Worm (Caenorhabditis elegans) whole organism, L2 larva: ENCODE measurements around the gene F10E9.7.

Experiments
- C34F6.9 ChIP-seq: fragments of 150-350 bp; optimal IDR thresholded peaks from 2 replicates; lab custom pipeline; 2014; ENCODE audit warnings: missing biosample characterization, missing genetic modification characterization
- F13H6.1 ChIP-seq: sonication (generic microtip); optimal IDR thresholded peaks from 2 replicates; lab custom pipeline; 2016; ENCODE audit warnings: missing genetic modification characterization, missing compliant biosample characterization
- R02D3.7 ChIP-seq: fragments of 150-350 bp; optimal IDR thresholded peaks from 2 replicates; lab custom pipeline; 2014; ENCODE audit warnings: missing biosample characterization, missing genetic modification characterization
- Y55F3AM.14 ChIP-seq: fragments of 200-800 bp; sonication (Bioruptor generic); optimal IDR thresholded peaks from 2 replicates; lab custom pipeline; 2018; ENCODE audit warnings: mild to moderate bottlenecking, missing genetic modification characterization, missing compliant biosample characterization
- ZK546.5 ChIP-seq: sonication (generic microtip); optimal IDR thresholded peaks from 2 replicates; lab custom pipeline; 2017; ENCODE audit warnings: missing biosample characterization, missing genetic modification characterization
- alr-1 ChIP-seq: fragments of 150-350 bp; optimal IDR thresholded peaks from 2 replicates; lab custom pipeline; 2014; ENCODE audit warnings: missing biosample characterization, missing genetic modification characterization
- aly-2 ChIP-seq: fragments of 150-350 bp; optimal IDR thresholded peaks from 2 replicates; lab custom pipeline; 2014; ENCODE audit warnings: missing biosample characterization, missing genetic modification characterization
- ama-1 ChIP-seq: fragments of 150-350 bp; optimal IDR thresholded peaks from 2 replicates; lab custom pipeline; 2018; ENCODE audit warnings: inconsistent platforms
- blmp-1 ChIP-seq: sonication (generic microtip); optimal IDR thresholded peaks from 2 replicates; lab custom pipeline; 2017; ENCODE audit warnings: missing genetic modification characterization, mild to moderate bottlenecking, missing compliant biosample characterization, antibody characterized with exemption, moderate library complexity; ENCODE audit not compliant: insufficient read depth
- ceh-16 ChIP-seq: fragments of 150-350 bp; optimal IDR thresholded peaks from 2 replicates; lab custom pipeline; 2014; ENCODE audit warnings: missing biosample characterization, missing genetic modification characterization
- ceh-82 ChIP-seq: fragments of 150-350 bp; optimal IDR thresholded peaks from 2 replicates; lab custom pipeline; 2014; ENCODE audit warnings: missing biosample characterization, missing genetic modification characterization
- crh-2 ChIP-seq: sonication (generic microtip); optimal IDR thresholded peaks from 2 replicates; lab custom pipeline; 2017; ENCODE audit warnings: missing biosample characterization, missing genetic modification characterization
- dmd-4 ChIP-seq: sonication (generic microtip); optimal IDR thresholded peaks from 2 replicates; lab custom pipeline; 2017; ENCODE audit warnings: missing biosample characterization, missing genetic modification characterization
- egl-27 ChIP-seq: sonication (generic microtip); optimal IDR thresholded peaks from 3 replicates; lab custom pipeline; 2017; ENCODE audit warnings: missing biosample characterization, missing genetic modification reagents, missing genetic modification characterization
- elt-1 ChIP-seq: fragments of 150-350 bp; optimal IDR thresholded peaks from 2 replicates; lab custom pipeline; 2014; ENCODE audit warnings: missing biosample characterization, missing genetic modification characterization
- elt-3 ChIP-seq: sonication (generic microtip); optimal IDR thresholded peaks from 2 replicates; lab custom pipeline; 2017; ENCODE audit warnings: missing biosample characterization, missing genetic modification characterization
- fos-1 ChIP-seq: fragments of 150-350 bp; optimal IDR thresholded peaks from 2 replicates; lab custom pipeline; 2014; ENCODE audit warnings: missing biosample characterization, missing genetic modification characterization
- gmeb-1 ChIP-seq: fragments of 150-350 bp; optimal IDR thresholded peaks from 2 replicates; lab custom pipeline; 2014; ENCODE audit warnings: missing biosample characterization, missing genetic modification characterization
- lin-11 ChIP-seq: fragments of 150-350 bp; sonication (generic microtip); optimal IDR thresholded peaks from 2 replicates; lab custom pipeline; 2014; ENCODE audit warnings: missing biosample characterization, missing genetic modification characterization, inconsistent platforms, mixed read lengths
- lin-13 ChIP-seq: fragments of 150-350 bp; optimal IDR thresholded peaks from 2 replicates; lab custom pipeline; 2014; ENCODE audit warnings: missing biosample characterization, missing genetic modification reagents, missing genetic modification characterization
- lin-39 ChIP-seq: fragments of 150-350 bp; optimal IDR thresholded peaks from 2 replicates; lab custom pipeline; 2014; ENCODE audit warnings: missing biosample characterization, missing genetic modification reagents, missing genetic modification characterization
- lsy-2 ChIP-seq, 2 experiments: fragments of 150-350 bp in 1 of 2; sonication (generic microtip) in 1 of 2; optimal IDR thresholded peaks; 2 replicates each; lab custom pipeline; 2014 to 2017; ENCODE audit warnings: missing biosample characterization in 2 of 2, missing genetic modification characterization in 2 of 2
- mab-5 ChIP-seq: fragments of 150-350 bp; optimal IDR thresholded peaks from 2 replicates; lab custom pipeline; 2014; ENCODE audit warnings: missing biosample characterization, missing genetic modification characterization
- mbf-1 ChIP-seq: sonication (generic microtip); optimal IDR thresholded peaks from 2 replicates; lab custom pipeline; 2017; ENCODE audit warnings: missing biosample characterization, missing genetic modification characterization
- mdl-1 ChIP-seq, 2 experiments: fragments of 150-350 bp in 1 of 2; sonication (generic microtip) in 1 of 2; optimal IDR thresholded peaks; 2 replicates each; lab custom pipeline; 2017; ENCODE audit warnings: missing biosample characterization in 2 of 2, missing genetic modification characterization in 2 of 2
- nhr-10 ChIP-seq: sonication (generic microtip); optimal IDR thresholded peaks from 2 replicates; lab custom pipeline; 2017; ENCODE audit warnings: missing biosample characterization, missing genetic modification characterization
- nhr-11 ChIP-seq: fragments of 150-350 bp; optimal IDR thresholded peaks from 2 replicates; lab custom pipeline; 2014; ENCODE audit warnings: missing biosample characterization, missing genetic modification characterization
- nhr-12 ChIP-seq: fragments of 150-350 bp; optimal IDR thresholded peaks from 2 replicates; lab custom pipeline; 2014; ENCODE audit warnings: missing biosample characterization, missing genetic modification characterization
- nhr-129 ChIP-seq: fragments of 150-350 bp; optimal IDR thresholded peaks from 2 replicates; lab custom pipeline; 2014; ENCODE audit warnings: missing biosample characterization, missing genetic modification characterization
- nhr-21 ChIP-seq: fragments of 150-350 bp; optimal IDR thresholded peaks from 2 replicates; lab custom pipeline; 2014; ENCODE audit warnings: missing biosample characterization, missing genetic modification characterization
- nhr-23 ChIP-seq: fragments of 150-350 bp; optimal IDR thresholded peaks from 2 replicates; lab custom pipeline; 2014; ENCODE audit warnings: missing biosample characterization, missing genetic modification reagents, missing genetic modification characterization
- nhr-237 ChIP-seq: fragments of 150-350 bp; optimal IDR thresholded peaks from 2 replicates; lab custom pipeline; 2014; ENCODE audit warnings: missing biosample characterization, missing genetic modification characterization
- nhr-25 ChIP-seq: fragments of 150-350 bp; sonication (generic microtip); optimal IDR thresholded peaks from 3 replicates; lab custom pipeline; 2014; ENCODE audit warnings: missing biosample characterization, missing genetic modification characterization
- nhr-6 ChIP-seq: fragments of 150-350 bp; optimal IDR thresholded peaks from 2 replicates; lab custom pipeline; 2014; ENCODE audit warnings: missing biosample characterization, missing genetic modification characterization
- nhr-77 ChIP-seq: fragments of 150-350 bp; optimal IDR thresholded peaks from 2 replicates; lab custom pipeline; 2014; ENCODE audit warnings: missing biosample characterization, missing genetic modification characterization
- peb-1 ChIP-seq: fragments of 150-350 bp; optimal IDR thresholded peaks from 2 replicates; lab custom pipeline; 2014; ENCODE audit warnings: missing biosample characterization, missing genetic modification characterization
- sem-4 ChIP-seq: fragments of 150-350 bp; optimal IDR thresholded peaks from 2 replicates; lab custom pipeline; 2014; ENCODE audit warnings: missing biosample characterization, missing genetic modification reagents, missing genetic modification characterization
- skn-1 ChIP-seq: sonication (generic microtip); optimal IDR thresholded peaks from 2 replicates; lab custom pipeline; 2017; ENCODE audit warnings: missing biosample characterization, missing genetic modification characterization
- sma-3 ChIP-seq: sonication (generic microtip); optimal IDR thresholded peaks from 2 replicates; lab custom pipeline; 2016; ENCODE audit warnings: missing genetic modification reagents, missing genetic modification characterization, missing compliant biosample characterization
- sma-9 ChIP-seq, 2 experiments: fragments of 150-350 bp in 1 of 2; sonication (generic microtip) in 1 of 2; optimal IDR thresholded peaks; 2 replicates each; lab custom pipeline; 2014 to 2016; ENCODE audit warnings: missing genetic modification characterization in 2 of 2, mild to moderate bottlenecking in 1 of 2, missing biosample characterization in 1 of 2, missing compliant biosample characterization in 1 of 2, missing genetic modification reagents in 1 of 2, moderate library complexity in 1 of 2
- snpc-4 ChIP-seq: fragments of 150-350 bp; optimal IDR thresholded peaks from 2 replicates; lab custom pipeline; 2014; ENCODE audit warnings: missing biosample characterization, missing genetic modification characterization
- unc-39 ChIP-seq: fragments of 150-350 bp; optimal IDR thresholded peaks from 2 replicates; lab custom pipeline; 2014; ENCODE audit warnings: missing biosample characterization, missing genetic modification characterization
- unc-55 ChIP-seq: fragments of 150-350 bp; sonication (generic microtip); optimal IDR thresholded peaks from 3 replicates; lab custom pipeline; 2014; ENCODE audit warnings: missing biosample characterization, missing genetic modification reagents, missing genetic modification characterization
- unc-62 ChIP-seq: fragments of 150-350 bp; optimal IDR thresholded peaks from 2 replicates; lab custom pipeline; 2014; ENCODE audit warnings: missing biosample characterization, missing genetic modification reagents, missing genetic modification characterization
- zag-1 ChIP-seq: fragments of 150-350 bp; optimal IDR thresholded peaks from 2 replicates; lab custom pipeline; 2014; ENCODE audit warnings: missing biosample characterization, missing genetic modification characterization
- ztf-1 ChIP-seq: fragments of 200-800 bp; sonication (Bioruptor generic); conservative IDR thresholded peaks from 2 replicates; pipeline ENCODE4 v1.3.6; 2022; ENCODE audit warnings: missing genetic modification characterization, missing compliant biosample characterization
- ztf-11 ChIP-seq: sonication (generic microtip); optimal IDR thresholded peaks from 2 replicates; lab custom pipeline; 2017; ENCODE audit warnings: missing biosample characterization, missing genetic modification characterization
- ztf-4 ChIP-seq: fragments of 150-350 bp; optimal IDR thresholded peaks from 2 replicates; lab custom pipeline; 2014; ENCODE audit warnings: missing biosample characterization, missing genetic modification characterization

F10E9.7 gene

ce11 chrIII:8307356-8307755 is at the start of gene F10E9.7, which contains the start of gene F10E9.5:
F10E9.7 (minus strand) TSS chrIII:8307441.
F10E9.5 (plus strand) TSS chrIII:8307592.
- peak; percentile 94 for TF ChIP-seq C34F6.9 (tag; lab: Kevin White, UChicago)
- peak; percentile 74 for TF ChIP-seq nhr-21 (tag; lab: Kevin White, UChicago)
- peak; percentile 83 for TF ChIP-seq nhr-25 (tag; lab: Kevin White, UChicago)
- peak; percentile 84 for TF ChIP-seq fos-1
- TF ChIP-seq nhr-23 (tag; lab: Kevin White, UChicago), result no peak
- TF ChIP-seq mdl-1 (tag; optimal IDR thresholded peaks at IDR 0.05; lab: Kevin White, UChicago), result no peak
- no peak for TF ChIP-seq alr-1 (tag; lab: Kevin White, UChicago)
- TF ChIP-seq snpc-4 (tag; lab: Kevin White, UChicago), result peak; percentile 77
- TF ChIP-seq aly-2 (tag; lab: Kevin White, UChicago), result no peak
- no peak for TF ChIP-seq nhr-12 (tag; lab: Kevin White, UChicago)
- TF ChIP-seq egl-27 (tag; lab: Kevin White, UChicago), result peak; percentile 72
- TF ChIP-seq elt-3, result no peak
- peak; percentile 56 for TF ChIP-seq blmp-1
- TF ChIP-seq ztf-4 (tag; lab: Kevin White, UChicago), result peak; percentile 67
- TF ChIP-seq zag-1 (tag; lab: Kevin White, UChicago), result no peak
- peak; percentile 92 for TF ChIP-seq gmeb-1 (tag; lab: Kevin White, UChicago)
- peak; percentile 95 for TF ChIP-seq sem-4 (tag; lab: Kevin White, UChicago)
- TF ChIP-seq nhr-237 (tag; lab: Kevin White, UChicago), result no peak
- TF ChIP-seq lin-39 (tag; lab: Kevin White, UChicago), result no peak
- no peak for TF ChIP-seq unc-62 (GFP tag; lab: Kevin White, UChicago)
- TF ChIP-seq nhr-129 (tag; lab: Kevin White, UChicago), result peak; percentile 32
- TF ChIP-seq nhr-11 (tag; lab: Kevin White, UChicago), result no peak
- TF ChIP-seq nhr-10 (tag; lab: Kevin White, UChicago), result peak; percentile 40
- TF ChIP-seq lin-13 (GFP tag; lab: Kevin White, UChicago), result peak; percentile 84
- TF ChIP-seq dmd-4 (tag; lab: Kevin White, UChicago), result no peak
- no peak for TF ChIP-seq mbf-1 (tag; lab: Kevin White, UChicago)
- peak; percentile 95 for TF ChIP-seq crh-2 (tag; lab: Kevin White, UChicago)
- TF ChIP-seq ztf-1, result no peak
- TF ChIP-seq lsy-2 (tag; optimal IDR thresholded peaks at IDR 0.05; lab: Kevin White, UChicago), result peak; percentile 75 to 96
- TF ChIP-seq sma-3 (GFP tag; lab: Kevin White, UChicago), result peak; percentile 96
- no peak for TF ChIP-seq ceh-82 (tag; lab: Kevin White, UChicago)
- no peak for TF ChIP-seq unc-39 (tag; lab: Kevin White, UChicago)
- peak; percentile 43 for TF ChIP-seq nhr-77 (tag; lab: Kevin White, UChicago)
- TF ChIP-seq ZK546.5, result no peak
- TF ChIP-seq unc-55, result peak; percentile 92
- no peak for TF ChIP-seq ceh-16 (tag; lab: Kevin White, UChicago)
- no peak for TF ChIP-seq Y55F3AM.14 (GFP tag; lab: Kevin White, UChicago)
- no peak for TF ChIP-seq ama-1 (lab: Kevin White, UChicago)
- TF ChIP-seq R02D3.7 (tag; lab: Kevin White, UChicago), result no peak
- TF ChIP-seq sma-9 (GFP tag; optimal IDR thresholded peaks at IDR 0.05; lab: Kevin White, UChicago), result peak; percentile 96
- no peak for TF ChIP-seq sma-9 (tag; optimal IDR thresholded peaks at IDR 0.05; lab: Kevin White, UChicago)
- peak; percentile 46 for TF ChIP-seq lin-11 (tag; lab: Kevin White, UChicago)
- peak; percentile 89 for TF ChIP-seq F13H6.1 (tag; lab: Kevin White, UChicago)
- no peak for TF ChIP-seq ztf-11 (tag; lab: Kevin White, UChicago)
- peak; percentile 77 for TF ChIP-seq nhr-6
- TF ChIP-seq elt-1 (tag; lab: Kevin White, UChicago), result no peak
- no peak for TF ChIP-seq peb-1 (tag; lab: Kevin White, UChicago)
- TF ChIP-seq mab-5 (tag; lab: Kevin White, UChicago), result peak; percentile 27
- TF ChIP-seq skn-1 (tag; lab: Kevin White, UChicago), result peak; percentile 36
- TF ChIP-seq, all 48 proteins: peak for 24
